Fruit fly (Drosophila melanogaster): Measurements from ENCODE around the gene CG12637.

dm6 chrX:10697731-10698130 is 24.5 kb upstream of the CG12637 start:
- TF ChIP-seq CG8478 (optimal IDR thresholded peaks at IDR 0.05) (no peak), CTCF (optimal IDR thresholded peaks at IDR 0.05) (no peak)

All from S2 (cell line).